Worm (Caenorhabditis elegans): ENCODE data around the gene srsx-33.

srsx-33 gene

ce11 chrV:11279564-11279963 is 27.2 kb upstream of the srsx-33 start:
- TF ChIP-seq ceh-48 (tag; optimal IDR thresholded peaks at IDR 0.05) (peak; percentile 13), hlh-8 (tag; optimal IDR thresholded peaks at IDR 0.05) (no peak), ttx-3 (tag; optimal IDR thresholded peaks at IDR 0.05) (no peak)

ce11 chrV:11272848-11273247 is 20.5 kb upstream of the srsx-33 start, which contains the start of gene clec-223:
Gene clec-223 (plus strand): TSS chrV:11273148.
- TF ChIP-seq pat-9 (tag; optimal IDR thresholded peaks at IDR 0.05): no peak
- no peak for TF ChIP-seq fkh-6 (tag; optimal IDR thresholded peaks at IDR 0.05)
- TF ChIP-seq pax-1 (tag; optimal IDR thresholded peaks at IDR 0.05): no peak
- TF ChIP-seq pha-2 (tag; optimal IDR thresholded peaks at IDR 0.05): no peak
- no peak for TF ChIP-seq ceh-45 (GFP tag; IDR thresholded peaks at IDR 0.05)
- no peak for TF ChIP-seq pag-3 (tag; optimal IDR thresholded peaks at IDR 0.05; ENCODE audit: borderline replicate concordance)
- no peak for TF ChIP-seq sox-2 (GFP tag; IDR thresholded peaks at IDR 0.05)

DNA sequence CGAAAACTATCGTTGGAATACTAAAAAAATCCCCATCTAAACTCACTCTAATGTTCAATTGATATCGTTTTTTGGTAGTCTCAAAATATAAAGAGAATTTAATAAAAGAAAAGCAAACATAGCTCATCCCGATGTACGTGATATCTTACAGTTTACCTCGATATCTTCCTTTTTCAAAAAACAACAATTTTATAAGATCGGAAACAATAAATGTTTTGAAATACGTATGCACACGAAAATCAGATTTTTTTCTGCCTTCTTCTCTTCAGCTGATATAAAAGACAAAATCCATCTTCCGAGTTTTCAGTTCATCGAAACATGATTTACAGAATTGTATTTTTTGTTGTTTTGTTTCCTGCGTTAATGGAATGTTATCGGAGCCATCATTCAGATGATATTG is 18.7 kb upstream of the srsx-33 start, which contains the start of gene clec-222:
TSS of gene clec-222 (plus strand) at position 301 of the 400 bp plus-strand sequence.
- no peak for TF ChIP-seq madf-2 (tag; optimal IDR thresholded peaks at IDR 0.05)
- no peak for TF ChIP-seq ceh-19 (GFP tag; optimal IDR thresholded peaks at IDR 0.05)
- TF ChIP-seq lin-11 (tag; optimal IDR thresholded peaks at IDR 0.05): no peak
- TF ChIP-seq elt-4 (tag; optimal IDR thresholded peaks at IDR 0.05): no peak
- no peak for TF ChIP-seq ceh-18 (tag; optimal IDR thresholded peaks at IDR 0.05)
- TF ChIP-seq pqm-1 (tag; optimal IDR thresholded peaks at IDR 0.05): no peak
- no peak for TF ChIP-seq tbx-2 (tag; optimal IDR thresholded peaks at IDR 0.05)
- no peak for TF ChIP-seq hlh-30 (tag; optimal IDR thresholded peaks at IDR 0.05; ENCODE audit: insufficient read depth)
- TF ChIP-seq T23F11.4 (GFP tag; optimal IDR thresholded peaks at IDR 0.05): no peak
- no peak for TF ChIP-seq pha-2 (tag; optimal IDR thresholded peaks at IDR 0.05)
- no peak for TF ChIP-seq syd-9 (tag; optimal IDR thresholded peaks at IDR 0.05)
- no peak for TF ChIP-seq ceh-6 (GFP tag; optimal IDR thresholded peaks at IDR 0.05)
- TF ChIP-seq C38D4.7 (GFP tag; optimal IDR thresholded peaks at IDR 0.05): no peak
- no peak for TF ChIP-seq ceh-9 (tag; optimal IDR thresholded peaks at IDR 0.05)
- no peak for TF ChIP-seq elt-2 (tag; optimal IDR thresholded peaks at IDR 0.05)
- no peak for TF ChIP-seq K02D7.2 (tag; optimal IDR thresholded peaks at IDR 0.05)
- no peak for TF ChIP-seq dve-1 (tag; optimal IDR thresholded peaks at IDR 0.05)
- TF ChIP-seq fkh-10 (GFP tag; optimal IDR thresholded peaks at IDR 0.05): no peak

ce11 chrV:11268791-11269190 is 16.5 kb upstream of the srsx-33 start, which contains the start of gene str-115:
Gene str-115 (plus strand): TSS chrV:11269091.
- no peak for TF ChIP-seq che-1 (tag; optimal IDR thresholded peaks at IDR 0.05)
- TF ChIP-seq C08G9.2 (tag; optimal IDR thresholded peaks at IDR 0.05): no peak
- no peak for TF ChIP-seq pha-4 (tag; optimal IDR thresholded peaks at IDR 0.05)
- TF ChIP-seq fax-1 (tag; optimal IDR thresholded peaks at IDR 0.05): no peak
- no peak for TF ChIP-seq eyg-1 (tag; optimal IDR thresholded peaks at IDR 0.05)
- no peak for TF ChIP-seq hlh-15 (tag; optimal IDR thresholded peaks at IDR 0.05)

DNA sequence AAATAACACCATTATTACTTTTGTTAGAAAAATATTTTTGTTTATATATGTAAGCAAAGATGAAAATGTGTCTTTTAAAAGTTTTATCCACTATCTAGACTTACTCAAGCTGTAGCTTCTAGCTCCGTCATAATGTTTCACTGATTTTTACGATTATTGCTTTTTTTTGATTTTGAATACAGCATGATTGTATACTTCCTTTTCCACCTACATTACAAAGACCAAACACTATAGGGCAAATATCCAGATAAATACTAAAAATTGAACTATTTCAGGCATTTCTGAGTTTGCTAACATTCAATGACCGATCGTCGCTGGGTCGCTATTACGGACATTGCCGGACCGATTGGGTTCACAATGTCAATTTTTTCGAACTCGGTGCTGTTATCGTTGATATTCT is 14.4 kb upstream of the srsx-33 start, which contains the start of gene str-116:
TSS of gene str-116 (plus strand) at position 301 of the 400 bp plus-strand sequence.
- no peak for TF ChIP-seq elt-2 (tag; optimal IDR thresholded peaks at IDR 0.05)
- no peak for TF ChIP-seq hlh-13 (GFP tag; optimal IDR thresholded peaks at IDR 0.05)
- TF ChIP-seq npax-4 (tag; optimal IDR thresholded peaks at IDR 0.05): no peak
- no peak for TF ChIP-seq ceh-14 (tag; optimal IDR thresholded peaks at IDR 0.05)
- no peak for TF ChIP-seq lin-11 (tag; optimal IDR thresholded peaks at IDR 0.05)

All from whole organism, late embryonic.